Fruit fly (Drosophila melanogaster) whole organism, embryonic: ENCODE data around the gene Klp67A.

Experiments used
- CG10565 ChIP-seq: fragments of 200-800 bp; sonication (Bioruptor generic); optimal IDR thresholded peaks from 3 replicates; lab custom pipeline; 2016; ENCODE audit warnings: missing biosample characterization, mild to moderate bottlenecking, missing genetic modification characterization
- CG10979 ChIP-seq: fragments of 200-800 bp; sonication (Bioruptor generic); optimal IDR thresholded peaks from 2 replicates; lab custom pipeline; 2018; ENCODE audit warnings: missing biosample characterization, mild to moderate bottlenecking, missing genetic modification characterization, moderate library complexity
- CG11695 ChIP-seq: fragments of 200-800 bp; sonication (Bioruptor generic); IDR thresholded peaks from 3 replicates; pipeline ENCODE4 v1.3.6; 2022; ENCODE audit warnings: missing biosample characterization, missing genetic modification characterization
- CG12155 ChIP-seq: fragments of 200-800 bp; sonication (Bioruptor generic); optimal IDR thresholded peaks from 3 replicates; lab custom pipeline; 2016; ENCODE audit warnings: missing biosample characterization, missing genetic modification characterization
- CG14050 ChIP-seq: fragments of 200-800 bp; sonication (Bioruptor generic); IDR thresholded peaks from 3 replicates; pipeline ENCODE4 v1.3.6; 2022; ENCODE audit warnings: missing biosample characterization, missing genetic modification characterization
- CG15073 ChIP-seq: fragments of 200-800 bp; sonication (Bioruptor generic); optimal IDR thresholded peaks from 2 replicates; lab custom pipeline; 2016; ENCODE audit warnings: missing biosample characterization, missing genetic modification characterization
- CG18262 ChIP-seq: fragments of 200-800 bp; optimal IDR thresholded peaks from 3 replicates; lab custom pipeline; 2019; ENCODE audit warnings: missing biosample characterization, mild to moderate bottlenecking, missing genetic modification characterization, moderate library complexity
- CG1832 ChIP-seq: fragments of 200-800 bp; sonication (Bioruptor generic); optimal IDR thresholded peaks from 2 replicates; lab custom pipeline; 2017; ENCODE audit warnings: missing biosample characterization, mild to moderate bottlenecking, missing genetic modification characterization, inconsistent platforms
- CG2129 ChIP-seq: fragments of 200-800 bp; sonication (Bioruptor generic); IDR thresholded peaks from 2 replicates; pipeline ENCODE4 v1.3.6; 2022; ENCODE audit warnings: missing biosample characterization, missing genetic modification characterization; ENCODE audit not compliant: partially characterized antibody
- CG2678 ChIP-seq: fragments of 200-800 bp; sonication (Bioruptor generic); optimal IDR thresholded peaks from 3 replicates; lab custom pipeline; 2019; ENCODE audit warnings: missing biosample characterization, mild to moderate bottlenecking, missing genetic modification characterization, moderate library complexity
- CG31365 ChIP-seq: fragments of 200-800 bp; sonication (Bioruptor generic); optimal IDR thresholded peaks from 2 replicates; lab custom pipeline; 2018; ENCODE audit warnings: missing biosample characterization, mild to moderate bottlenecking, missing genetic modification characterization
- CG34422 ChIP-seq: fragments of 200-800 bp; sonication (Bioruptor generic); IDR thresholded peaks from 3 replicates; pipeline ENCODE4 v1.3.6; 2022; ENCODE audit warnings: missing biosample characterization, missing genetic modification characterization
- CG3847 ChIP-seq: fragments of 200-800 bp; sonication (Bioruptor generic); IDR thresholded peaks from 2 replicates; pipeline ENCODE4 v1.3.6; 2022; ENCODE audit warnings: missing biosample characterization, missing genetic modification characterization
- CG4730 ChIP-seq: fragments of 200-800 bp; sonication (Bioruptor generic); IDR thresholded peaks from 2 replicates; pipeline ENCODE4 v1.3.6; 2022; ENCODE audit warnings: missing biosample characterization, missing genetic modification characterization
- CG7963 ChIP-seq: fragments of 200-800 bp; sonication (Bioruptor generic); IDR thresholded peaks from 3 replicates; pipeline ENCODE4 v1.3.6; 2022; ENCODE audit warnings: missing biosample characterization, missing genetic modification characterization; ENCODE audit not compliant: partially characterized antibody
- CG9215 ChIP-seq: fragments of 200-800 bp; sonication (Bioruptor generic); IDR thresholded peaks from 2 replicates; pipeline ENCODE4 v1.3.6; 2022; ENCODE audit warnings: missing biosample characterization, missing genetic modification characterization
- CG9876 ChIP-seq: fragments of 200-800 bp; sonication (Bioruptor generic); optimal IDR thresholded peaks from 2 replicates; lab custom pipeline; 2016; ENCODE audit warnings: missing biosample characterization, missing genetic modification characterization
- Dad ChIP-seq: fragments of 200-800 bp; sonication (Bioruptor generic); optimal IDR thresholded peaks from 3 replicates; lab custom pipeline; 2016; ENCODE audit warnings: missing biosample characterization, missing genetic modification characterization
- HmgD ChIP-seq: fragments of 200-800 bp; sonication (Bioruptor generic); optimal IDR thresholded peaks from 3 replicates; lab custom pipeline; 2016; ENCODE audit warnings: missing biosample characterization, missing genetic modification characterization
- Jarid2 ChIP-seq: fragments of 200-800 bp; sonication (Bioruptor generic); optimal IDR thresholded peaks from 3 replicates; lab custom pipeline; 2017; ENCODE audit warnings: mild to moderate bottlenecking, missing biosample characterization, missing genetic modification reagents, missing genetic modification characterization
- MESR4 ChIP-seq: fragments of 200-800 bp; sonication (Bioruptor generic); optimal IDR thresholded peaks from 2 replicates; lab custom pipeline; 2018; ENCODE audit warnings: missing biosample characterization, mild to moderate bottlenecking, missing genetic modification characterization, moderate library complexity
- Nf-YC ChIP-seq: fragments of 200-800 bp; optimal IDR thresholded peaks from 3 replicates; lab custom pipeline; 2019; ENCODE audit warnings: missing biosample characterization, mild to moderate bottlenecking, missing genetic modification characterization, moderate library complexity
- Oli ChIP-seq: fragments of 200-800 bp; sonication (Bioruptor generic); optimal IDR thresholded peaks from 2 replicates; lab custom pipeline; 2018; ENCODE audit warnings: missing biosample characterization, mild to moderate bottlenecking, missing genetic modification characterization, moderate library complexity
- Ravus ChIP-seq: fragments of 200-800 bp; sonication (Bioruptor generic); IDR thresholded peaks from 2 replicates; pipeline ENCODE4 v1.3.6; 2022; ENCODE audit warnings: missing biosample characterization, missing genetic modification characterization
- Sry-β ChIP-seq: fragments of 200-800 bp; sonication (Bioruptor generic); optimal IDR thresholded peaks from 2 replicates; lab custom pipeline; 2018; ENCODE audit warnings: missing biosample characterization, mild to moderate bottlenecking, missing genetic modification characterization, moderate library complexity
- Ssrp ChIP-seq: fragments of 200-800 bp; sonication (Bioruptor generic); optimal IDR thresholded peaks from 2 replicates; lab custom pipeline; 2018; ENCODE audit warnings: missing biosample characterization, mild to moderate bottlenecking, missing genetic modification characterization, moderate library complexity
- YL-1 ChIP-seq: fragments of 200-800 bp; sonication (Bioruptor generic); optimal IDR thresholded peaks from 3 replicates; lab custom pipeline; 2017; ENCODE audit warnings: missing biosample characterization, mild to moderate bottlenecking, missing genetic modification characterization
- amos ChIP-seq: fragments of 200-800 bp; sonication (Bioruptor generic); IDR thresholded peaks from 2 replicates; pipeline ENCODE4 v1.3.6; 2022; ENCODE audit warnings: missing biosample characterization, missing genetic modification characterization; ENCODE audit not compliant: partially characterized antibody
- crc ChIP-seq: fragments of 200-800 bp; sonication (Bioruptor generic); optimal IDR thresholded peaks from 2 replicates; lab custom pipeline; 2016; ENCODE audit warnings: missing biosample characterization, missing genetic modification characterization
- dm ChIP-seq: fragments of 200-800 bp; sonication (Bioruptor generic); optimal IDR thresholded peaks from 3 replicates; lab custom pipeline; 2016; ENCODE audit warnings: missing biosample characterization, missing genetic modification characterization
- dysf ChIP-seq: fragments of 200-800 bp; sonication (Bioruptor generic); IDR thresholded peaks from 3 replicates; pipeline ENCODE4 v1.3.6; 2022; ENCODE audit warnings: missing biosample characterization, missing genetic modification characterization
- ewg ChIP-seq: fragments of 200-800 bp; sonication (Bioruptor generic); optimal IDR thresholded peaks from 3 replicates; lab custom pipeline; 2017; ENCODE audit warnings: mild to moderate bottlenecking, missing biosample characterization, missing genetic modification reagents, missing genetic modification characterization
- fd102C ChIP-seq: fragments of 200-800 bp; sonication (Bioruptor generic); optimal IDR thresholded peaks from 2 replicates; lab custom pipeline; 2018; ENCODE audit warnings: missing biosample characterization, mild to moderate bottlenecking, missing genetic modification characterization, moderate library complexity
- fd64A ChIP-seq: fragments of 200-800 bp; sonication (Bioruptor generic); optimal IDR thresholded peaks from 3 replicates; lab custom pipeline; 2018; ENCODE audit warnings: missing biosample characterization, mild to moderate bottlenecking, missing genetic modification characterization
- h ChIP-seq: fragments of >200 bp; optimal IDR thresholded peaks from 2 replicates; lab custom pipeline; 2017
- insv ChIP-seq, 2 experiments: fragments of 200-800 bp; sonication (Bioruptor generic); optimal IDR thresholded peaks; 3 replicates each; lab custom pipeline; 2016 to 2018; ENCODE audit warnings: missing biosample characterization in 2 of 2, missing genetic modification characterization in 2 of 2
- jigr1 ChIP-seq: fragments of 200-800 bp; sonication (Bioruptor generic); IDR thresholded peaks from 3 replicates; pipeline ENCODE4 v1.3.6; 2022; ENCODE audit warnings: missing biosample characterization, missing genetic modification characterization
- kni ChIP-seq: fragments of 200-800 bp; sonication (Bioruptor generic); optimal IDR thresholded peaks from 3 replicates; lab custom pipeline; 2017; ENCODE audit warnings: mild to moderate bottlenecking, missing biosample characterization, missing genetic modification reagents, missing genetic modification characterization
- nmo ChIP-seq: fragments of 200-800 bp; sonication (Bioruptor generic); optimal IDR thresholded peaks from 2 replicates; lab custom pipeline; 2018; ENCODE audit warnings: missing biosample characterization, mild to moderate bottlenecking, missing genetic modification characterization, moderate library complexity
- nom ChIP-seq: fragments of 200-800 bp; sonication (Bioruptor generic); optimal IDR thresholded peaks from 2 replicates; lab custom pipeline; 2017; ENCODE audit warnings: missing biosample characterization, missing genetic modification characterization, mild to moderate bottlenecking, moderate library complexity, missing genetic modification reagents
- pan ChIP-seq, 4 experiments: fragments of >200 bp in 3 of 4; fragments of 200-800 bp in 1 of 4; sonication (Bioruptor generic) in 1 of 4; optimal IDR thresholded peaks in 3 of 4; IDR thresholded peaks in 1 of 4; 2 replicates each; pipeline versions ENCODE4 v1.3.6 to Lab custom; 2017 to 2022; ENCODE audit warnings: missing biosample characterization in 2 of 4, missing genetic modification characterization in 2 of 4, mixed read lengths in 1 of 4
- pzg ChIP-seq: fragments of 200-800 bp; sonication (Bioruptor generic); optimal IDR thresholded peaks from 3 replicates; lab custom pipeline; 2018; ENCODE audit warnings: missing biosample characterization, mild to moderate bottlenecking, missing genetic modification characterization, moderate library complexity
- schlank ChIP-seq: fragments of 200-800 bp; sonication (Bioruptor generic); optimal IDR thresholded peaks from 2 replicates; lab custom pipeline; 2018; ENCODE audit warnings: missing biosample characterization, mild to moderate bottlenecking, missing genetic modification characterization
- sd ChIP-seq: fragments of 200-800 bp; sonication (Bioruptor generic); optimal IDR thresholded peaks from 3 replicates; lab custom pipeline; 2018; ENCODE audit warnings: missing biosample characterization, mild to moderate bottlenecking, missing genetic modification characterization, moderate library complexity
- seq ChIP-seq: fragments of 200-800 bp; sonication (Bioruptor generic); IDR thresholded peaks from 2 replicates; pipeline ENCODE4 v1.3.6; 2022; ENCODE audit warnings: missing biosample characterization, missing genetic modification characterization
- slbo ChIP-seq: fragments of 200-800 bp; sonication (Bioruptor generic); IDR thresholded peaks from 2 replicates; pipeline ENCODE4 v1.3.6; 2022; ENCODE audit warnings: missing biosample characterization, missing genetic modification characterization
- so ChIP-seq: fragments of 200-800 bp; sonication (Bioruptor generic); IDR thresholded peaks from 3 replicates; pipeline ENCODE4 v1.3.6; 2022; ENCODE audit warnings: missing biosample characterization, missing genetic modification characterization
- stwl ChIP-seq: fragments of 200-800 bp; sonication (Bioruptor generic); optimal IDR thresholded peaks from 3 replicates; lab custom pipeline; 2018; ENCODE audit warnings: missing biosample characterization, mild to moderate bottlenecking, missing genetic modification characterization, moderate library complexity
- wdn ChIP-seq: fragments of 200-800 bp; sonication (Bioruptor generic); IDR thresholded peaks from 2 replicates; pipeline ENCODE4 v1.3.6; 2022; ENCODE audit warnings: missing biosample characterization, missing genetic modification characterization

Gene Klp67A

DNA sequence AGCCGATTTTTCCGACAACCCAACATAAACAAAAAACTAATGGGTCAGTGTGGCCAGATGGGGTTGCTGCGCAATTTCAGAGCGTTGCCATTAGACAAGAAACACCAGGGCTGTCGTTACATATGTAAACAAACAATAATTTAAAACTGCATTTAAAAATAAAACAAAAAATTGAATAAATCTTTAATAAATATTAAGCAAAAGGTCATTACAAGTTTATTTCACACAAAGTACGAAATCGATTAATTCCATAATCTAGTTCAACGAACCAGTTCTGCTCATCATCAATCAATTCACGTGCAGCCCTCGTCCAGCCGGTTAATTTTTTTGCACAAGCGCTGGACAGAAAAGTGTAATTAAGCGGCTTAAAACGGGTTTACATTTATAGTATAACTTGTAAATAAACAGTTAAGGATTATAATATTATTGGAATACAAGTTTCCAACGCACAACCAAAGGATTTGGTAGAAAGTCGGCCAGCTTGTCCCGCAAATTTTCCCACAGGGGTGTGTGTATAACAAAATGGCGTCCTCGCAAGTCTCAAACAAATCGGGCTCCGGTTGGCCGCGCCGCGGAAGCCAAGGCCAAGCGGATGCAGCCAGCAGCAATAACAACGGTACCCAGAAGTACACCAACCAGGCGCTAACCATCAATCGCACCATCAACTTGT, 44.0 kb upstream of the Klp67A start, which contains the start of the genes CG4022 and Cpsf5 (continued):
- peak; percentile 79 for TF ChIP-seq ewg
- TF ChIP-seq MESR4 (GFP tag; lab: Kevin White, UChicago) = peak; percentile 50
- peak; percentile 73 for TF ChIP-seq CG11695 (GFP tag; lab: Robert Waterston, UW)
- peak; percentile 90 for TF ChIP-seq slbo
- TF ChIP-seq CG2678 (tag; lab: Kevin White, UChicago) = peak; percentile 85
- TF ChIP-seq amos (GFP tag; lab: Robert Waterston, UW) = peak; percentile 48; the same call in 1 of the 2 replicates
- peak; percentile 84 for TF ChIP-seq Ssrp (tag; lab: Kevin White, UChicago)
- TF ChIP-seq Oli = peak; percentile 69
- no peak for TF ChIP-seq pan (optimal IDR thresholded peaks at IDR 0.05; lab: Kevin White, UChicago)
- TF ChIP-seq pan (GFP tag; optimal IDR thresholded peaks at IDR 0.05 in 1 of 2, IDR thresholded peaks at IDR 0.05 in 1 of 2) = peak in 1 of 2 experiments; percentile 86
- TF ChIP-seq Ravus (GFP tag; lab: Robert Waterston, UW) = peak; percentile 25; the same call in 1 of the 2 replicates
- TF ChIP-seq dm (GFP tag; lab: Kevin White, UChicago) = peak; percentile 30
- peak; percentile 85; the same call in 2 of the 3 replicates for TF ChIP-seq so (GFP tag; lab: Robert Waterston, UW)
- TF ChIP-seq fd102C = no peak
- TF ChIP-seq crc (GFP tag; lab: Kevin White, UChicago) = no peak
- TF ChIP-seq kni = peak; percentile 93
- peak; percentile 13 for TF ChIP-seq CG31365 (tag; lab: Kevin White, UChicago)
- no peak for TF ChIP-seq CG2129 (GFP tag; lab: Robert Waterston, UW)
- peak; percentile 34 for TF ChIP-seq Dad (GFP tag; lab: Kevin White, UChicago)
- no peak for TF ChIP-seq CG15073 (GFP tag; lab: Kevin White, UChicago)
- TF ChIP-seq pzg (GFP tag; lab: Kevin White, UChicago) = peak; percentile 82
- TF ChIP-seq CG18262 (tag; lab: Kevin White, UChicago) = peak; percentile 84
- TF ChIP-seq CG14050 (GFP tag; lab: Robert Waterston, UW) = peak; percentile 74
- peak; percentile 84 for TF ChIP-seq dysf (GFP tag; lab: Robert Waterston, UW)
- TF ChIP-seq CG3847 (GFP tag; lab: Robert Waterston, UW) = peak; percentile 88
- TF ChIP-seq h (lab: Kevin White, UChicago) = no peak
- peak; percentile 74 for TF ChIP-seq seq
- no peak for TF ChIP-seq jigr1 (GFP tag; lab: Robert Waterston, UW)
- no peak for TF ChIP-seq HmgD (GFP tag; lab: Kevin White, UChicago)
- peak; percentile 55; the same call in 1 of the 2 replicates for TF ChIP-seq wdn (GFP tag; lab: Robert Waterston, UW)
- TF ChIP-seq CG7963 (GFP tag; lab: Robert Waterston, UW) = no peak
- peak; percentile 63 for TF ChIP-seq schlank (tag; lab: Kevin White, UChicago)
- peak in 1 of 2 experiments; percentile 66 for TF ChIP-seq insv (GFP tag; optimal IDR thresholded peaks at IDR 0.05; lab: Kevin White, UChicago)
- TF ChIP-seq CG34422 (GFP tag; lab: Robert Waterston, UW) = peak; percentile 80
- peak; percentile 88 for TF ChIP-seq YL-1 (GFP tag; lab: Kevin White, UChicago)
- peak; percentile 79 for TF ChIP-seq Nf-YC (tag; lab: Kevin White, UChicago)
- peak; percentile 73 for TF ChIP-seq stwl (tag; lab: Kevin White, UChicago)
- TF ChIP-seq CG4730 (GFP tag; lab: Robert Waterston, UW) = peak; percentile 62
- no peak for TF ChIP-seq CG10565 (GFP tag; lab: Kevin White, UChicago)
- no peak for TF ChIP-seq Jarid2 (GFP tag; lab: Kevin White, UChicago)
- TF ChIP-seq sd (tag; lab: Kevin White, UChicago) = peak; percentile 47
- TF ChIP-seq CG9876 (GFP tag; lab: Kevin White, UChicago) = no peak
- peak; percentile 82 for TF ChIP-seq CG9215 (GFP tag; lab: Robert Waterston, UW)
- peak; percentile 91 for TF ChIP-seq nmo (GFP tag; lab: Kevin White, UChicago)
- peak; percentile 74 for TF ChIP-seq CG10979 (tag; lab: Kevin White, UChicago)
- peak; percentile 42 for TF ChIP-seq Sry-β
- no peak for TF ChIP-seq fd64A
- TF ChIP-seq nom (GFP tag; lab: Kevin White, UChicago) = peak; percentile 28
- no peak for TF ChIP-seq CG1832 (GFP tag; lab: Kevin White, UChicago)
- TF ChIP-seq CG12155 (GFP tag; lab: Kevin White, UChicago) = peak; percentile 82
